Worm (Caenorhabditis elegans): ENCODE measurements around the gene str-73.

DNA sequence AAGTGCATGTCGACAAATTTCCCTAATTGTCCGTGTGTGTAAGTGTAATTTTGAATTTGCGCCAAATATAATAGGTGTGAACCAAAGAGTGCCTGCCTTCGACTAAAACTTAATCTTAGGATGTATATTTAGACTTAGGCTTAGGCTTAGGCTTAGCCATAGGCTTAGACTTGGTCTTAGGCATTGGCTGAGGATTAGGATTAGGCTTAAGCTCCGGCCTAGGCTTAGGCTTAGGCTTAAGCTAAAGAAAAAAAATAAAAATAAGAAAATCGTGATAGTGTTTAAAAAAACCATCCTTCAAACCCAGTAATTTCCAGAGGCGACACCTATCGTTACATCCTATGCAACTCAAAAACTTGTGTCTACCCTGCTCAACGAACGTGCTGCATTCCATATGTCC, 16.2 kb downstream of the str-73 start:
- TF ChIP-seq F57A8.1 (GFP tag; optimal IDR thresholded peaks at IDR 0.05): no peak
- TF ChIP-seq F37B4.10 (GFP tag; IDR thresholded peaks at IDR 0.05): no peak
- no peak for TF ChIP-seq athp-1 (tag; optimal IDR thresholded peaks at IDR 0.05)
- TF ChIP-seq F22D6.2 (tag; optimal IDR thresholded peaks at IDR 0.05): no peak
- no peak for TF ChIP-seq ama-1 (optimal IDR thresholded peaks at IDR 0.05)
- TF ChIP-seq ama-1 (GFP tag; optimal IDR thresholded peaks at IDR 0.05): no peak
- no peak for TF ChIP-seq attf-5 (GFP tag; optimal IDR thresholded peaks at IDR 0.05)
